Fruit fly (Drosophila melanogaster) whole organism, embryonic: ENCODE data around the gene CG32371.

Source experiments
- Atf6 ChIP-seq: fragments of 200-800 bp; sonication (Bioruptor generic); IDR thresholded peaks from 2 replicates; pipeline ENCODE4 v1.3.6; 2022; ENCODE audit warnings: missing biosample characterization, missing genetic modification characterization
- B-H1 ChIP-seq: fragments of 200-800 bp; sonication (Bioruptor generic); IDR thresholded peaks from 3 replicates; pipeline ENCODE4 v1.3.6; 2022; ENCODE audit warnings: missing biosample characterization, missing genetic modification characterization
- CG10543 ChIP-seq: fragments of 200-800 bp; sonication (Bioruptor generic); optimal IDR thresholded peaks from 3 replicates; lab custom pipeline; 2017; ENCODE audit warnings: missing biosample characterization, mild to moderate bottlenecking, missing genetic modification characterization, moderate library complexity
- CG10979 ChIP-seq: fragments of 200-800 bp; sonication (Bioruptor generic); optimal IDR thresholded peaks from 2 replicates; lab custom pipeline; 2018; ENCODE audit warnings: missing biosample characterization, mild to moderate bottlenecking, missing genetic modification characterization, moderate library complexity
- CG11695 ChIP-seq: fragments of 200-800 bp; sonication (Bioruptor generic); IDR thresholded peaks from 3 replicates; pipeline ENCODE4 v1.3.6; 2022; ENCODE audit warnings: missing biosample characterization, missing genetic modification characterization
- CG12219 ChIP-seq: fragments of 200-800 bp; sonication (Bioruptor generic); optimal IDR thresholded peaks from 3 replicates; lab custom pipeline; 2018; ENCODE audit warnings: missing biosample characterization, mild to moderate bottlenecking, missing genetic modification characterization
- CG1233 ChIP-seq: fragments of 200-800 bp; sonication (Bioruptor generic); optimal IDR thresholded peaks from 4 replicates; lab custom pipeline; 2018; ENCODE audit warnings: missing biosample characterization, mild to moderate bottlenecking, missing genetic modification characterization
- CG12769 ChIP-seq: fragments of 200-800 bp; sonication (Bioruptor generic); optimal IDR thresholded peaks from 2 replicates; lab custom pipeline; 2019; ENCODE audit warnings: missing biosample characterization, mild to moderate bottlenecking, missing genetic modification characterization, moderate library complexity
- CG14014 ChIP-seq: fragments of 200-800 bp; sonication (Bioruptor generic); IDR thresholded peaks from 2 replicates; pipeline ENCODE4 v1.3.6; 2022; ENCODE audit warnings: missing biosample characterization, missing genetic modification characterization
- CG15601 ChIP-seq: fragments of 200-800 bp; sonication (Bioruptor generic); optimal IDR thresholded peaks from 3 replicates; lab custom pipeline; 2019; ENCODE audit warnings: missing biosample characterization, mild to moderate bottlenecking, missing genetic modification characterization, moderate library complexity
- CG16815 ChIP-seq: fragments of 200-800 bp; sonication (Bioruptor generic); optimal IDR thresholded peaks from 3 replicates; lab custom pipeline; 2017; ENCODE audit warnings: missing biosample characterization, mild to moderate bottlenecking, missing genetic modification characterization
- CG17802 ChIP-seq: fragments of 200-800 bp; sonication (Bioruptor generic); optimal IDR thresholded peaks from 2 replicates; lab custom pipeline; 2018; ENCODE audit warnings: missing biosample characterization, mild to moderate bottlenecking, missing genetic modification characterization, moderate library complexity
- CG30431 ChIP-seq: fragments of 200-800 bp; sonication (Bioruptor generic); optimal IDR thresholded peaks from 2 replicates; lab custom pipeline; 2017; ENCODE audit warnings: missing biosample characterization, missing genetic modification characterization
- CG3163 ChIP-seq: fragments of 200-800 bp; sonication (Bioruptor generic); optimal IDR thresholded peaks from 3 replicates; lab custom pipeline; 2016; ENCODE audit warnings: missing biosample characterization, missing genetic modification characterization
- CG3407 ChIP-seq: fragments of 200-800 bp; sonication (Bioruptor generic); optimal IDR thresholded peaks from 2 replicates; lab custom pipeline; 2018; ENCODE audit warnings: missing biosample characterization, mild to moderate bottlenecking, missing genetic modification characterization
- CG4328 ChIP-seq: fragments of 200-800 bp; sonication (Bioruptor generic); optimal IDR thresholded peaks from 3 replicates; lab custom pipeline; 2017; ENCODE audit warnings: missing biosample characterization, missing genetic modification reagents, missing genetic modification characterization
- CG4360 ChIP-seq: fragments of 200-800 bp; sonication (Bioruptor generic); IDR thresholded peaks from 2 replicates; pipeline ENCODE4 v1.3.6; 2022; ENCODE audit warnings: missing biosample characterization, missing genetic modification characterization
- CG5180 ChIP-seq: fragments of 200-800 bp; sonication (Bioruptor generic); optimal IDR thresholded peaks from 3 replicates; lab custom pipeline; 2017; ENCODE audit warnings: missing biosample characterization, missing genetic modification characterization, mild to moderate bottlenecking, moderate library complexity, missing genetic modification reagents
- E2f1 ChIP-seq: fragments of 200-800 bp; sonication (Bioruptor generic); IDR thresholded peaks from 2 replicates; pipeline ENCODE4 v1.3.6; 2022; ENCODE audit warnings: missing biosample characterization, missing genetic modification characterization
- E2f2 ChIP-seq: fragments of 200-800 bp; sonication (Bioruptor generic); IDR thresholded peaks from 2 replicates; pipeline ENCODE4 v1.3.6; 2022; ENCODE audit warnings: missing biosample characterization, missing genetic modification characterization
- HLH3B ChIP-seq: fragments of 200-800 bp; sonication (Bioruptor generic); IDR thresholded peaks from 2 replicates; pipeline ENCODE4 v1.3.6; 2022; ENCODE audit warnings: missing biosample characterization, missing genetic modification characterization
- Hr51 ChIP-seq, 2 experiments: fragments of 200-800 bp; sonication (Bioruptor generic); optimal IDR thresholded peaks; 2 replicates in 1 of 2; 3 replicates in 1 of 2; lab custom pipeline; 2016 to 2018; ENCODE audit warnings: missing biosample characterization in 2 of 2, missing genetic modification characterization in 2 of 2, mild to moderate bottlenecking in 1 of 2, moderate library complexity in 1 of 2
- MTF-1 ChIP-seq: fragments of 200-800 bp; sonication (Bioruptor generic); optimal IDR thresholded peaks from 2 replicates; lab custom pipeline; 2018; ENCODE audit warnings: missing biosample characterization, mild to moderate bottlenecking, missing genetic modification characterization, borderline replicate concordance
- Mad ChIP-seq: fragments of 200-800 bp; sonication (Bioruptor generic); optimal IDR thresholded peaks from 2 replicates; lab custom pipeline; 2016; ENCODE audit warnings: missing biosample characterization, missing genetic modification characterization
- Mrtf ChIP-seq: fragments of 200-800 bp; sonication (Bioruptor generic); IDR thresholded peaks from 3 replicates; pipeline ENCODE4 v1.3.6; 2022; ENCODE audit warnings: missing biosample characterization, missing genetic modification characterization
- Nf-YC ChIP-seq: fragments of 200-800 bp; optimal IDR thresholded peaks from 3 replicates; lab custom pipeline; 2019; ENCODE audit warnings: missing biosample characterization, mild to moderate bottlenecking, missing genetic modification characterization, moderate library complexity
- Ptx1 ChIP-seq: fragments of 200-800 bp; sonication (Bioruptor generic); IDR thresholded peaks from 2 replicates; pipeline ENCODE4 v1.3.6; 2022; ENCODE audit warnings: missing biosample characterization, missing genetic modification characterization
- Vsx1 ChIP-seq: fragments of 200-800 bp; sonication (Bioruptor generic); optimal IDR thresholded peaks from 2 replicates; lab custom pipeline; 2017; ENCODE audit warnings: missing biosample characterization, mild to moderate bottlenecking, missing genetic modification characterization, missing genetic modification reagents
- Xrp1 ChIP-seq: fragments of 200-800 bp; sonication (Bioruptor generic); IDR thresholded peaks from 2 replicates; pipeline ENCODE4 v1.3.6; 2022; ENCODE audit warnings: missing biosample characterization, missing genetic modification characterization
- ems ChIP-seq: fragments of 200-800 bp; sonication (Bioruptor generic); optimal IDR thresholded peaks from 3 replicates; lab custom pipeline; 2016; ENCODE audit warnings: missing biosample characterization, missing genetic modification characterization
- eyg ChIP-seq: fragments of 200-800 bp; sonication (Bioruptor generic); optimal IDR thresholded peaks from 3 replicates; lab custom pipeline; 2016; ENCODE audit warnings: missing biosample characterization, missing genetic modification characterization
- fd102C ChIP-seq: fragments of 200-800 bp; sonication (Bioruptor generic); optimal IDR thresholded peaks from 2 replicates; lab custom pipeline; 2018; ENCODE audit warnings: missing biosample characterization, mild to moderate bottlenecking, missing genetic modification characterization, moderate library complexity
- fd3F ChIP-seq: fragments of 200-800 bp; sonication (Bioruptor generic); optimal IDR thresholded peaks from 2 replicates; lab custom pipeline; 2018; ENCODE audit warnings: missing biosample characterization, mild to moderate bottlenecking, missing genetic modification characterization, moderate library complexity
- grn ChIP-seq: fragments of 200-800 bp; sonication (Bioruptor generic); optimal IDR thresholded peaks from 3 replicates; lab custom pipeline; 2017; ENCODE audit warnings: missing biosample characterization, missing genetic modification characterization
- gsb-n ChIP-seq: fragments of 200-800 bp; sonication (Bioruptor generic); optimal IDR thresholded peaks from 3 replicates; lab custom pipeline; 2018; ENCODE audit warnings: missing biosample characterization, mild to moderate bottlenecking, missing genetic modification characterization
- lab ChIP-seq: fragments of 200-800 bp; sonication (Bioruptor generic); optimal IDR thresholded peaks from 3 replicates; lab custom pipeline; 2017; ENCODE audit warnings: missing biosample characterization, missing genetic modification characterization, mild to moderate bottlenecking, moderate library complexity, missing genetic modification reagents
- luna ChIP-seq: fragments of 200-800 bp; sonication (Bioruptor generic); optimal IDR thresholded peaks from 2 replicates; lab custom pipeline; 2016; ENCODE audit warnings: missing biosample characterization, missing genetic modification characterization
- mirr ChIP-seq: fragments of 200-800 bp; sonication (Bioruptor generic); optimal IDR thresholded peaks from 3 replicates; lab custom pipeline; 2018; ENCODE audit warnings: missing biosample characterization, mild to moderate bottlenecking, missing genetic modification characterization
- odd ChIP-seq: fragments of 200-800 bp; sonication (Bioruptor generic); optimal IDR thresholded peaks from 2 replicates; lab custom pipeline; 2017; ENCODE audit warnings: missing biosample characterization, mild to moderate bottlenecking, missing genetic modification characterization
- onecut ChIP-seq: fragments of 200-800 bp; sonication (Bioruptor generic); IDR thresholded peaks from 2 replicates; pipeline ENCODE4 v1.3.6; 2022; ENCODE audit warnings: missing biosample characterization, missing genetic modification characterization
- ranshi ChIP-seq: fragments of 200-800 bp; sonication (Bioruptor generic); IDR thresholded peaks from 2 replicates; pipeline ENCODE4 v1.3.6; 2022; ENCODE audit warnings: missing biosample characterization, missing genetic modification characterization
- rib ChIP-seq: fragments of 200-800 bp; sonication (Bioruptor generic); IDR thresholded peaks from 2 replicates; pipeline ENCODE4 v1.3.6; 2022; ENCODE audit warnings: missing biosample characterization, missing genetic modification characterization
- schlank ChIP-seq: fragments of 200-800 bp; sonication (Bioruptor generic); optimal IDR thresholded peaks from 2 replicates; lab custom pipeline; 2018; ENCODE audit warnings: missing biosample characterization, mild to moderate bottlenecking, missing genetic modification characterization
- scrt ChIP-seq: fragments of 200-800 bp; sonication (Bioruptor generic); optimal IDR thresholded peaks from 2 replicates; lab custom pipeline; 2018; ENCODE audit warnings: missing biosample characterization, mild to moderate bottlenecking, missing genetic modification characterization, moderate library complexity
- sd ChIP-seq: fragments of 200-800 bp; sonication (Bioruptor generic); optimal IDR thresholded peaks from 3 replicates; lab custom pipeline; 2018; ENCODE audit warnings: missing biosample characterization, mild to moderate bottlenecking, missing genetic modification characterization, moderate library complexity
- sob ChIP-seq: fragments of 200-800 bp; sonication (Bioruptor generic); IDR thresholded peaks from 2 replicates; pipeline ENCODE4 v1.3.6; 2022; ENCODE audit warnings: missing biosample characterization, missing genetic modification characterization
- tna ChIP-seq: fragments of 200-800 bp; sonication (Bioruptor generic); IDR thresholded peaks from 2 replicates; pipeline ENCODE4 v1.3.6; 2022; ENCODE audit warnings: missing biosample characterization, missing genetic modification characterization; ENCODE audit not compliant: partially characterized antibody
- wdn ChIP-seq: fragments of 200-800 bp; sonication (Bioruptor generic); IDR thresholded peaks from 2 replicates; pipeline ENCODE4 v1.3.6; 2022; ENCODE audit warnings: missing biosample characterization, missing genetic modification characterization
- wek ChIP-seq: fragments of 200-800 bp; sonication (Bioruptor generic); optimal IDR thresholded peaks from 3 replicates; lab custom pipeline; 2018; ENCODE audit warnings: missing biosample characterization, mild to moderate bottlenecking, missing genetic modification characterization, moderate library complexity

CG32371 gene

DNA sequence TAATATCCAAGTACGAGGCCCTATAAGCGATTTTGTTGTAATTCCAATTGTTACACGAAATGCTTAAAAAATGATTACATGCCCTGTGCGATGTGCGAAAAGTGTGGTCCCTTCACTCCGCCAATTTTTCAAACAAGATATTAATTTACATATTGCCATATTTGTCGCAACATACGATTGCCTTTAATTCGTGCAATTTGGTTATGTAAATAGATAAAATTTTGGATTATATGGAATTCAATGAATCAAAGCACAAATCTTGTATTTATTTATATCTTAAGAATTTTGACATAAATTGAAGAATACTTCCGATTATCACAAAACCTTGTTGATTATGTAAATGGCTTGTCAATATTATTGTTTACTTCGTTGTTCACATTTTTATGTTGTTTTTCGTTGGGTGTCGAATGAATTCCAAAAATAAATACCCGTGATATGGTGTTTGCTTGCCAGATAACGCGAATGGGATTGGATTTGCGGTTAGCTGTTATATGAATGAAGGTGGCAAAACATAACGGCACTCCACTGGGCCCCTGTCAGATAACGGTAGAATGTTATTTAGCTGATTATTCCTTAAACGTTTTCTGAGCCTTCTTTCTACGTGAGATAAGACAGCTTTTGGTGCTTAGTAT is 14.0 kb upstream of the CG32371 start (continued):
- TF ChIP-seq schlank (tag; lab: Kevin White, UChicago) (peak; percentile 46), lab (GFP tag; lab: Kevin White, UChicago) (peak; percentile 73), ranshi (GFP tag; lab: Robert Waterston, UW) (no peak; the same call in 1 of the 2 replicates), B-H1 (GFP tag; lab: Robert Waterston, UW) (no peak), onecut (GFP tag; lab: Robert Waterston, UW) (peak; percentile 41; the same call in 1 of the 2 replicates), CG5180 (GFP tag; lab: Kevin White, UChicago) (peak; percentile 36), CG10979 (tag; lab: Kevin White, UChicago) (no peak), CG15601 (peak; percentile 15), CG16815 (no peak), CG4328 (GFP tag; lab: Kevin White, UChicago) (peak; percentile 21), CG30431 (GFP tag; lab: Kevin White, UChicago) (no peak), grn (GFP tag; lab: Kevin White, UChicago) (peak; percentile 24), Vsx1 (GFP tag; lab: Kevin White, UChicago) (peak; percentile 31), fd3F (GFP tag; lab: Kevin White, UChicago) (peak; percentile 70), sob (GFP tag; lab: Robert Waterston, UW) (peak; percentile 62; the same call in 1 of the 2 replicates), E2f2 (GFP tag; lab: Robert Waterston, UW) (no peak), MTF-1 (GFP tag; lab: Kevin White, UChicago) (peak; percentile 40), CG3163 (peak; percentile 80), CG4360 (GFP tag; lab: Robert Waterston, UW) (peak; percentile 5; the same call in 1 of the 2 replicates), CG12769 (tag; lab: Kevin White, UChicago) (peak; percentile 62), Atf6 (GFP tag; lab: Robert Waterston, UW) (peak; percentile 69), gsb-n (peak; percentile 1), Mad (GFP tag; lab: Kevin White, UChicago) (no peak), CG14014 (GFP tag; lab: Robert Waterston, UW) (peak; percentile 70; the same call in 1 of the 2 replicates), wek (GFP tag; lab: Kevin White, UChicago) (peak; percentile 54), CG11695 (peak; percentile 66; the same call in 2 of the 3 replicates), HLH3B (peak; percentile 36; the same call in 1 of the 2 replicates), rib (peak; percentile 10; the same call in 1 of the 2 replicates), Ptx1 (no peak), sd (tag; lab: Kevin White, UChicago) (peak; percentile 81), Xrp1 (GFP tag; lab: Robert Waterston, UW) (peak; percentile 50), scrt (GFP tag; lab: Kevin White, UChicago) (peak; percentile 36), ems (GFP tag; lab: Kevin White, UChicago) (no peak), tna (GFP tag; lab: Robert Waterston, UW) (no peak), mirr (GFP tag; lab: Kevin White, UChicago) (peak; percentile 78), Mrtf (GFP tag; lab: Robert Waterston, UW) (no peak), wdn (GFP tag; lab: Robert Waterston, UW) (no peak), fd102C (peak; percentile 13), E2f1 (GFP tag; lab: Robert Waterston, UW) (no peak; the same call in 1 of the 2 replicates), Nf-YC (tag; lab: Kevin White, UChicago) (no peak), CG12219 (GFP tag; lab: Kevin White, UChicago) (peak; percentile 1), eyg (GFP tag; lab: Kevin White, UChicago) (peak; percentile 19), CG17802 (no peak), Hr51 (GFP tag; optimal IDR thresholded peaks at IDR 0.05; lab: Kevin White, UChicago) (peak in 1 of 2 experiments; percentile 16), odd (GFP tag; lab: Kevin White, UChicago) (peak; percentile 12), CG1233 (GFP tag; lab: Kevin White, UChicago) (peak; percentile 59), CG10543 (GFP tag; lab: Kevin White, UChicago) (peak; percentile 13), luna (GFP tag; lab: Kevin White, UChicago) (no peak), CG3407 (GFP tag; lab: Kevin White, UChicago) (peak; percentile 40)
